Fruit fly (Drosophila melanogaster) whole organism: ENCODE data around the gene H.

Source experiments
- CG8478 ChIP-seq: fragments of >200 bp; optimal IDR thresholded peaks from 2 replicates; lab custom pipeline; 2018; ENCODE audit warnings: inconsistent platforms
- Dll ChIP-seq: fragments of >200 bp; optimal IDR thresholded peaks from 2 replicates; lab custom pipeline; 2017
- EcR ChIP-seq, 2 experiments: fragments of >200 bp; optimal IDR thresholded peaks; 2 replicates each; lab custom pipeline; 2017; ENCODE audit warnings: missing biosample characterization in 2 of 2, missing genetic modification characterization in 2 of 2, missing genetic modification reagents in 2 of 2
- pan ChIP-seq: fragments of >200 bp; optimal IDR thresholded peaks from 2 replicates; lab custom pipeline; 2017
- psq ChIP-seq: fragments of >200 bp; optimal IDR thresholded peaks from 2 replicates; lab custom pipeline; 2017
- usp ChIP-seq: fragments of >200 bp; optimal IDR thresholded peaks from 2 replicates; lab custom pipeline; 2017; ENCODE audit warnings: missing biosample characterization, missing genetic modification characterization, mixed read lengths

DNA sequence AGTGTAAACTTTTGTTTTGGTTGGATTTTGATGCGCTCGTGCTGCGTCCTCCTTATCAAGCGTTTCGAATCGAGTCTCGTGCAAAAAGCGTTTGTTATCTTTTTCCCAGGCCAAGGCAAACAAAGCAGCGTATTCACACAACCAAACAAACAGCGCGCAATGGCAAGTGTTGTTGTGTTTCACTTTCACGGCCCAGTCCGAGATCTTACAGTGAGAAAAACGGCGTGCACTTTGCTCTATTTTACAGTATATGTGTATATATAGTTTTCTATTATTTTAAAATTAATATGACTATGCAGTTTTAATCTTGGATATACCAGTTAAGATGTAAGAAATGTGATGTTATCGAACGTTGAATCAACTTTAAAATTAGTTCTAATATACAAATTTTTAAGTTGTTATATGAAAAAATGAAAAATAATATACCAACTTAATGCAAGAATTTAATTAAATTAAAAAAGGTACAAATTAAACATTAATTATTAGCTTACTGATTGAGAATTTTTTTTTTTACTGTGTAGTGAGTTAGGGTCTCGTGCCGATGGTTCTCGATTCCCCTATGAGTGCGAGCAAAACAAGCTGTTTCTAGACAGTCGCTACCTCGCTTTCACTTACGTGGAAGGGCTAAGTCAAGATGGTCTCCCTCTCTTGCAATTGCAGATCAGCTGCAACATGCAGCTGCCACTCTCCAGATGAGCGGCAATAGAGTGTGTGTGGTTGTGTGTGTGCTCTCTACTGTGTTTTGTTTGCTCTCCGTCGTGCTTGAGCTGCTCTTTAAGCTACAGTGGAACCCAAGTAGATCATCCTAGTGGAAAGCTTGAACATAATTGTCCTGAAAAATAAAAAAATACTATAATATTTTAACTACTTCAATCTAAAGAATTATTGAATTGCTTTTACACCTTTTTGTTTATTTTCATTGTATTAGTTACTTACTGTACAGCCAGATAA lies 27.3 kb upstream of the H start:
- TF ChIP-seq CG8478 (lab: Kevin White, UChicago) = no peak
- no peak for TF ChIP-seq usp (GFP tag; lab: Kevin White, UChicago)
- no peak for TF ChIP-seq psq (lab: Kevin White, UChicago)
- no peak for TF ChIP-seq pan (lab: Kevin White, UChicago)
- TF ChIP-seq EcR (GFP tag; optimal IDR thresholded peaks at IDR 0.05; lab: Kevin White, UChicago) = no peak
- no peak for TF ChIP-seq Dll (lab: Kevin White, UChicago)
